Worm (Caenorhabditis elegans): ENCODE results near the gene nhr-72.

- TF ChIP-seq flt-1 (GFP tag; IDR thresholded peaks at IDR 0.05): no peak
- TF ChIP-seq ama-1 (optimal IDR thresholded peaks at IDR 0.05): no peak
- no peak for TF ChIP-seq sea-1 (GFP tag; conservative IDR thresholded peaks at IDR 0.05)
- no peak for TF ChIP-seq F13C5.2 (tag; optimal IDR thresholded peaks at IDR 0.05)
- TF ChIP-seq tbx-37 (GFP tag; conservative IDR thresholded peaks at IDR 0.05): no peak
- TF ChIP-seq hmbx-1 (tag; optimal IDR thresholded peaks at IDR 0.05): no peak
- no peak for TF ChIP-seq hnd-1 (tag; optimal IDR thresholded peaks at IDR 0.05)
- no peak for TF ChIP-seq B0310.2 (tag; optimal IDR thresholded peaks at IDR 0.05)
- no peak for TF ChIP-seq tra-4 (tag; optimal IDR thresholded peaks at IDR 0.05)
- TF ChIP-seq scrt-1 (GFP tag; IDR thresholded peaks at IDR 0.05): no peak
- no peak for TF ChIP-seq tbx-11 (GFP tag; IDR thresholded peaks at IDR 0.05)
Measured at ce11 chrII:3893911-3894310, 43.4 kb upstream of the nhr-72 start.
